Fruit fly (Drosophila melanogaster) whole organism, embryonic: ENCODE data around the gene CG46412.

Experiments
- Asciz ChIP-seq: fragments of 200-800 bp; sonication (Bioruptor generic); optimal IDR thresholded peaks from 2 replicates; lab custom pipeline; 2017; ENCODE audit warnings: missing biosample characterization, mild to moderate bottlenecking, missing genetic modification characterization, missing genetic modification reagents
- CG10147 ChIP-seq: fragments of 200-800 bp; sonication (Bioruptor generic); optimal IDR thresholded peaks from 2 replicates; lab custom pipeline; 2019; ENCODE audit warnings: missing biosample characterization, mild to moderate bottlenecking, missing genetic modification characterization, moderate library complexity
- CG10543 ChIP-seq: fragments of 200-800 bp; sonication (Bioruptor generic); optimal IDR thresholded peaks from 3 replicates; lab custom pipeline; 2017; ENCODE audit warnings: missing biosample characterization, mild to moderate bottlenecking, missing genetic modification characterization, moderate library complexity
- CG12104 ChIP-seq: fragments of 200-800 bp; sonication (Bioruptor generic); optimal IDR thresholded peaks from 3 replicates; lab custom pipeline; 2016; ENCODE audit warnings: missing biosample characterization, missing genetic modification characterization
- CG12744 ChIP-seq: fragments of 200-800 bp; sonication (Bioruptor generic); optimal IDR thresholded peaks from 2 replicates; lab custom pipeline; 2016; ENCODE audit warnings: missing biosample characterization, missing genetic modification characterization
- CG13424 ChIP-seq: fragments of 200-800 bp; sonication (Bioruptor generic); optimal IDR thresholded peaks from 2 replicates; lab custom pipeline; 2019; ENCODE audit warnings: missing biosample characterization, mild to moderate bottlenecking, missing genetic modification characterization, moderate library complexity
- CG13624 ChIP-seq: fragments of 200-800 bp; sonication (Bioruptor generic); optimal IDR thresholded peaks from 2 replicates; lab custom pipeline; 2016; ENCODE audit warnings: missing biosample characterization, missing genetic modification characterization
- CG14014 ChIP-seq: fragments of 200-800 bp; sonication (Bioruptor generic); IDR thresholded peaks from 2 replicates; pipeline ENCODE4 v1.3.6; 2022; ENCODE audit warnings: missing biosample characterization, missing genetic modification characterization
- CG14441 ChIP-seq: fragments of 200-800 bp; sonication (Bioruptor generic); IDR thresholded peaks from 2 replicates; pipeline ENCODE4 v1.3.6; 2022; ENCODE audit warnings: missing biosample characterization, missing genetic modification characterization
- CG15601 ChIP-seq: fragments of 200-800 bp; sonication (Bioruptor generic); optimal IDR thresholded peaks from 3 replicates; lab custom pipeline; 2019; ENCODE audit warnings: missing biosample characterization, mild to moderate bottlenecking, missing genetic modification characterization, moderate library complexity
- CG1647 ChIP-seq: fragments of 200-800 bp; sonication (Bioruptor generic); optimal IDR thresholded peaks from 3 replicates; lab custom pipeline; 2016; ENCODE audit warnings: missing biosample characterization, missing genetic modification characterization
- CG17359 ChIP-seq: fragments of 200-800 bp; sonication (Bioruptor generic); optimal IDR thresholded peaks from 3 replicates; lab custom pipeline; 2018; ENCODE audit warnings: missing biosample characterization, mild to moderate bottlenecking, missing genetic modification characterization, moderate library complexity
- CG17385 ChIP-seq: fragments of 200-800 bp; sonication (Bioruptor generic); optimal IDR thresholded peaks from 3 replicates; lab custom pipeline; 2018; ENCODE audit warnings: missing biosample characterization, mild to moderate bottlenecking, missing genetic modification characterization
- CG17568 ChIP-seq: fragments of 200-800 bp; sonication (Bioruptor generic); optimal IDR thresholded peaks from 2 replicates; lab custom pipeline; 2018; ENCODE audit warnings: missing biosample characterization, mild to moderate bottlenecking, missing genetic modification characterization, moderate library complexity
- CG33213 ChIP-seq: fragments of 200-800 bp; sonication (Bioruptor generic); optimal IDR thresholded peaks from 3 replicates; lab custom pipeline; 2016; ENCODE audit warnings: missing biosample characterization, missing genetic modification characterization
- CG34376 ChIP-seq: fragments of 200-800 bp; sonication (Bioruptor generic); optimal IDR thresholded peaks from 2 replicates; lab custom pipeline; 2018; ENCODE audit warnings: missing biosample characterization, mild to moderate bottlenecking, missing genetic modification characterization
- CG4328 ChIP-seq: fragments of 200-800 bp; sonication (Bioruptor generic); optimal IDR thresholded peaks from 3 replicates; lab custom pipeline; 2017; ENCODE audit warnings: missing biosample characterization, missing genetic modification reagents, missing genetic modification characterization
- CG8290 ChIP-seq, 3 experiments: fragments of 200-800 bp; sonication (Bioruptor generic); optimal IDR thresholded peaks; 2 replicates each; lab custom pipeline; 2016 to 2019; ENCODE audit warnings: missing biosample characterization in 3 of 3, missing genetic modification characterization in 3 of 3, mild to moderate bottlenecking in 2 of 3, moderate library complexity in 1 of 3
- Chrac-16 ChIP-seq: fragments of 200-800 bp; sonication (Bioruptor generic); optimal IDR thresholded peaks from 3 replicates; lab custom pipeline; 2016; ENCODE audit warnings: missing biosample characterization, missing genetic modification characterization
- Eip74EF ChIP-seq, 2 experiments: fragments of 200-800 bp in 1 of 2; fragments of >200 bp in 1 of 2; sonication (Bioruptor generic) in 1 of 2; optimal IDR thresholded peaks; 2 replicates each; lab custom pipeline; 2017 to 2019; ENCODE audit warnings: missing biosample characterization in 2 of 2, missing genetic modification characterization in 2 of 2, mild to moderate bottlenecking in 1 of 2, moderate library complexity in 1 of 2
- Fer1 ChIP-seq: fragments of 200-800 bp; sonication (Bioruptor generic); optimal IDR thresholded peaks from 2 replicates; lab custom pipeline; 2017; ENCODE audit warnings: missing biosample characterization, mild to moderate bottlenecking, missing genetic modification characterization
- Fer3 ChIP-seq: fragments of 200-800 bp; sonication (Bioruptor generic); optimal IDR thresholded peaks from 2 replicates; lab custom pipeline; 2018; ENCODE audit warnings: missing biosample characterization, mild to moderate bottlenecking, missing genetic modification characterization, moderate library complexity
- GATAe ChIP-seq: fragments of 200-800 bp; sonication (Bioruptor generic); conservative IDR thresholded peaks from 2 replicates; pipeline ENCODE4 v1.3.6; 2022; ENCODE audit warnings: missing biosample characterization, missing genetic modification characterization
- H2.0 ChIP-seq: fragments of 200-800 bp; sonication (Bioruptor generic); IDR thresholded peaks from 2 replicates; pipeline ENCODE4 v1.3.6; 2022; ENCODE audit warnings: missing biosample characterization, missing genetic modification characterization
- HmgZ ChIP-seq: fragments of 200-800 bp; sonication (Bioruptor generic); optimal IDR thresholded peaks from 2 replicates; lab custom pipeline; 2018; ENCODE audit warnings: missing biosample characterization, mild to moderate bottlenecking, missing genetic modification characterization
- Hmr ChIP-seq: fragments of 200-800 bp; sonication (Bioruptor generic); optimal IDR thresholded peaks from 3 replicates; lab custom pipeline; 2017; ENCODE audit warnings: mild to moderate bottlenecking, missing biosample characterization, missing genetic modification reagents, missing genetic modification characterization
- Hmx ChIP-seq: fragments of 200-800 bp; sonication (Bioruptor generic); optimal IDR thresholded peaks from 2 replicates; lab custom pipeline; 2016; ENCODE audit warnings: missing biosample characterization, missing genetic modification characterization
- MTF-1 ChIP-seq: fragments of 200-800 bp; sonication (Bioruptor generic); optimal IDR thresholded peaks from 2 replicates; lab custom pipeline; 2018; ENCODE audit warnings: missing biosample characterization, mild to moderate bottlenecking, missing genetic modification characterization, borderline replicate concordance
- PHDP ChIP-seq: fragments of 200-800 bp; sonication (Bioruptor generic); optimal IDR thresholded peaks from 3 replicates; lab custom pipeline; 2018; ENCODE audit warnings: missing biosample characterization, mild to moderate bottlenecking, missing genetic modification characterization, moderate library complexity
- Pdp1 ChIP-seq, 2 experiments: fragments of 200-800 bp; sonication (Bioruptor generic); optimal IDR thresholded peaks; 3 replicates each; lab custom pipeline; 2016; ENCODE audit warnings: missing biosample characterization in 2 of 2, missing genetic modification characterization in 2 of 2, mild to moderate bottlenecking in 1 of 2, moderate library complexity in 1 of 2
- Rfx ChIP-seq: fragments of 200-800 bp; sonication (Bioruptor generic); IDR thresholded peaks from 2 replicates; pipeline ENCODE4 v1.3.6; 2022; ENCODE audit warnings: missing biosample characterization, missing genetic modification characterization
- Sox100B ChIP-seq: fragments of 200-800 bp; sonication (Bioruptor generic); optimal IDR thresholded peaks from 3 replicates; lab custom pipeline; 2018; ENCODE audit warnings: missing biosample characterization, mild to moderate bottlenecking, missing genetic modification characterization
- bigmax ChIP-seq: fragments of 200-800 bp; sonication (Bioruptor generic); optimal IDR thresholded peaks from 2 replicates; lab custom pipeline; 2018; ENCODE audit warnings: missing biosample characterization, mild to moderate bottlenecking, missing genetic modification characterization
- caup ChIP-seq: fragments of 200-800 bp; sonication (Bioruptor generic); optimal IDR thresholded peaks from 3 replicates; lab custom pipeline; 2017; ENCODE audit warnings: missing biosample characterization, mild to moderate bottlenecking, missing genetic modification characterization, moderate library complexity; ENCODE audit not compliant: severe bottlenecking
- chm ChIP-seq: fragments of 200-800 bp; sonication (Bioruptor generic); IDR thresholded peaks from 2 replicates; pipeline ENCODE4 v1.3.6; 2022; ENCODE audit warnings: missing biosample characterization, missing genetic modification characterization
- cwo ChIP-seq: fragments of 200-800 bp; sonication (Bioruptor generic); optimal IDR thresholded peaks from 3 replicates; lab custom pipeline; 2017; ENCODE audit warnings: missing biosample characterization, missing genetic modification characterization, mild to moderate bottlenecking, moderate library complexity, missing genetic modification reagents
- exex ChIP-seq: fragments of 200-800 bp; sonication (Bioruptor generic); optimal IDR thresholded peaks from 4 replicates; lab custom pipeline; 2018; ENCODE audit warnings: missing biosample characterization, mild to moderate bottlenecking, missing genetic modification characterization, moderate library complexity
- grn ChIP-seq: fragments of 200-800 bp; sonication (Bioruptor generic); optimal IDR thresholded peaks from 3 replicates; lab custom pipeline; 2017; ENCODE audit warnings: missing biosample characterization, missing genetic modification characterization
- gt ChIP-seq: fragments of 200-800 bp; sonication (Bioruptor generic); IDR thresholded peaks from 2 replicates; pipeline ENCODE4 v1.3.6; 2022; ENCODE audit warnings: missing biosample characterization, missing genetic modification characterization
- hkb ChIP-seq, 2 experiments: fragments of 200-800 bp in 1 of 2; fragments of >200 bp in 1 of 2; sonication (Bioruptor generic) in 1 of 2; IDR thresholded peaks in 1 of 2; optimal IDR thresholded peaks in 1 of 2; 2 replicates each; pipeline versions ENCODE4 v1.3.6 to Lab custom; 2017 to 2022; ENCODE audit warnings: missing biosample characterization in 1 of 2, missing genetic modification characterization in 1 of 2
- mirr ChIP-seq: fragments of 200-800 bp; sonication (Bioruptor generic); optimal IDR thresholded peaks from 3 replicates; lab custom pipeline; 2018; ENCODE audit warnings: missing biosample characterization, mild to moderate bottlenecking, missing genetic modification characterization
- pho ChIP-seq: fragments of 200-800 bp; sonication (Bioruptor generic); optimal IDR thresholded peaks from 2 replicates; lab custom pipeline; 2016; ENCODE audit warnings: missing biosample characterization, missing genetic modification characterization
- schlank ChIP-seq: fragments of 200-800 bp; sonication (Bioruptor generic); optimal IDR thresholded peaks from 2 replicates; lab custom pipeline; 2018; ENCODE audit warnings: missing biosample characterization, mild to moderate bottlenecking, missing genetic modification characterization
- scrt ChIP-seq: fragments of 200-800 bp; sonication (Bioruptor generic); optimal IDR thresholded peaks from 2 replicates; lab custom pipeline; 2018; ENCODE audit warnings: missing biosample characterization, mild to moderate bottlenecking, missing genetic modification characterization, moderate library complexity
- stwl ChIP-seq: fragments of 200-800 bp; sonication (Bioruptor generic); optimal IDR thresholded peaks from 3 replicates; lab custom pipeline; 2018; ENCODE audit warnings: missing biosample characterization, mild to moderate bottlenecking, missing genetic modification characterization, moderate library complexity
- tap ChIP-seq: fragments of 200-800 bp; optimal IDR thresholded peaks from 3 replicates; lab custom pipeline; 2019; ENCODE audit warnings: missing biosample characterization, mild to moderate bottlenecking, missing genetic modification characterization, moderate library complexity
- vvl ChIP-seq: fragments of 200-800 bp; sonication (Bioruptor generic); IDR thresholded peaks from 2 replicates; pipeline ENCODE4 v1.3.6; 2022; ENCODE audit warnings: missing biosample characterization, missing genetic modification characterization

Gene CG46412

DNA sequence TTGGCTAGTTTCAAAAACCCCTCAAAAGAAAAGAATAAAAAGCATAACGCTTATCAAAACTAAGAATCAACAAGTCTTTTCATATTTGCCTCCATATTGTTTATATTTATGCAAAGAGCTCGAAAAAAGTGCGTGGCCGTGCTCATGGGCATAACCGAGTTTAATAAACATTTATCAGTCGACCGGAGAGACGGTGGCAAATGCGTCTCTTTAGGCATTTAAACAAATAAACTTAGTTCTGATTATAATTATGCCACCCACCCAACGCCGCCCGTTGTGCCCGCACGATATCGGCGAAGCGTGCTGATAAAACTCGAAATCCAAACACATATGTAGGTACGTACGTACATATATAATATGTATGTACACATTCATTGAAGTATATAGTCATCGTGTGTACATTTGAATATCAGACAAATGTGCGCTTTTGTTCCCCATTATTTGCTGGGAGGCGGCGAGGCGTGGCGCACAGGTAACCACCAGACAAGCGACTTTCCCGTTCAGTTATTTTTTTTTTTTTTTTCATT lies 35.4 kb downstream of the CG46412 start (continued):
- TF ChIP-seq Sox100B (GFP tag; lab: Kevin White, UChicago) (peak; percentile 7), H2.0 (GFP tag; lab: Robert Waterston, UW) (no peak), CG17568 (peak; percentile 1), stwl (no peak), CG17385 (GFP tag; lab: Kevin White, UChicago) (peak; percentile 44), grn (GFP tag; lab: Kevin White, UChicago) (peak; percentile 51), CG10543 (GFP tag; lab: Kevin White, UChicago) (peak; percentile 65), CG34376 (GFP tag; lab: Kevin White, UChicago) (peak; percentile 40), hkb (optimal IDR thresholded peaks at IDR 0.05; lab: Kevin White, UChicago) (no peak), hkb (GFP tag; IDR thresholded peaks at IDR 0.05; lab: Robert Waterston, UW) (0 out of 2 replicates have a peak, but pooled peaks have one; percentile 35), CG14014 (GFP tag; lab: Robert Waterston, UW) (peak; percentile 37; the same call in 1 of the 2 replicates), PHDP (tag; lab: Kevin White, UChicago) (peak; percentile 47), Chrac-16 (GFP tag; lab: Kevin White, UChicago) (no peak), CG1647 (GFP tag; lab: Kevin White, UChicago) (no peak), CG15601 (tag; lab: Kevin White, UChicago) (peak; percentile 28), gt (no peak), caup (peak; percentile 23), pho (GFP tag; lab: Kevin White, UChicago) (no peak), MTF-1 (GFP tag; lab: Kevin White, UChicago) (peak; percentile 17), bigmax (GFP tag; lab: Kevin White, UChicago) (no peak), tap (no peak), Fer1 (GFP tag; lab: Kevin White, UChicago) (peak; percentile 77), Pdp1 (GFP tag; optimal IDR thresholded peaks at IDR 0.05; lab: Kevin White, UChicago) (peak in 1 of 2 experiments; percentile 43), vvl (GFP tag; lab: Robert Waterston, UW) (no peak), chm (GFP tag; lab: Robert Waterston, UW) (peak; percentile 21; the same call in 1 of the 2 replicates), CG12104 (GFP tag; lab: Kevin White, UChicago) (no peak), CG4328 (GFP tag; lab: Kevin White, UChicago) (peak; percentile 18), CG17359 (tag; lab: Kevin White, UChicago) (peak; percentile 13), Hmr (GFP tag; lab: Kevin White, UChicago) (peak; percentile 28), HmgZ (tag; lab: Kevin White, UChicago) (peak; percentile 16), exex (tag; lab: Kevin White, UChicago) (peak; percentile 73), CG12744 (peak; percentile 1), CG33213 (GFP tag; lab: Kevin White, UChicago) (no peak), Hmx (GFP tag; lab: Kevin White, UChicago) (no peak), mirr (GFP tag; lab: Kevin White, UChicago) (peak; percentile 94), CG10147 (peak; percentile 8), scrt (GFP tag; lab: Kevin White, UChicago) (peak; percentile 25), GATAe (GFP tag; lab: Robert Waterston, UW) (peak; percentile 45; the same call in 1 of the 2 replicates), schlank (tag; lab: Kevin White, UChicago) (no peak), Rfx (GFP tag; lab: Robert Waterston, UW) (peak; percentile 39; the same call in 1 of the 2 replicates), CG14441 (GFP tag; lab: Robert Waterston, UW) (peak; percentile 30; the same call in 1 of the 2 replicates), CG13624 (GFP tag; lab: Kevin White, UChicago) (peak; percentile 15), Eip74EF (GFP tag; optimal IDR thresholded peaks at IDR 0.05; lab: Kevin White, UChicago) (peak in 1 of 2 experiments; percentile 29), Fer3 (tag; lab: Kevin White, UChicago) (peak; percentile 33), CG13424 (tag; lab: Kevin White, UChicago) (peak; percentile 14), CG8290 (GFP tag; optimal IDR thresholded peaks at IDR 0.05; lab: Kevin White, UChicago) (no peak), CG8290 (tag; optimal IDR thresholded peaks at IDR 0.05; lab: Kevin White, UChicago) (peak in 1 of 2 experiments; percentile 21), cwo (GFP tag; lab: Kevin White, UChicago) (peak; percentile 83), Asciz (peak; percentile 51)
